Fruit fly (Drosophila melanogaster): ENCODE measurements around the gene Cdk5alpha.

dm6 chr2L:10305538-10306147 lies 5.1 kb downstream of the Cdk5alpha start:
- TF ChIP-seq fd96Ca (GFP tag; IDR thresholded peaks at IDR 0.05) = no peak
- TF ChIP-seq gl (tag; optimal IDR thresholded peaks at IDR 0.05) = no peak
